Fruit fly (Drosophila melanogaster) whole organism, embryonic: ENCODE results near the gene Ptpmeg2.

ENCODE experiments used
- BtbVII ChIP-seq: fragments of 200-800 bp; sonication (Bioruptor generic); optimal IDR thresholded peaks from 3 replicates; lab custom pipeline; 2017; ENCODE audit warnings: missing biosample characterization, mild to moderate bottlenecking, missing genetic modification characterization
- CG10565 ChIP-seq: fragments of 200-800 bp; sonication (Bioruptor generic); optimal IDR thresholded peaks from 3 replicates; lab custom pipeline; 2016; ENCODE audit warnings: missing biosample characterization, mild to moderate bottlenecking, missing genetic modification characterization
- CG11504 ChIP-seq: fragments of 200-800 bp; sonication (Bioruptor generic); optimal IDR thresholded peaks from 3 replicates; lab custom pipeline; 2019; ENCODE audit warnings: missing biosample characterization, mild to moderate bottlenecking, missing genetic modification characterization, moderate library complexity
- CG11560 ChIP-seq: fragments of 200-800 bp; sonication (Bioruptor generic); IDR thresholded peaks from 3 replicates; pipeline ENCODE4 v1.3.6; 2022; ENCODE audit warnings: missing biosample characterization, missing genetic modification characterization
- CG16813 ChIP-seq: fragments of 200-800 bp; sonication (Bioruptor generic); IDR thresholded peaks from 3 replicates; pipeline ENCODE4 v1.3.6; 2022; ENCODE audit warnings: missing biosample characterization, missing genetic modification characterization; ENCODE audit not compliant: partially characterized antibody
- CG16863 ChIP-seq: fragments of 200-800 bp; sonication (Bioruptor generic); optimal IDR thresholded peaks from 3 replicates; lab custom pipeline; 2016; ENCODE audit warnings: missing biosample characterization, missing genetic modification characterization
- CG1792 ChIP-seq: fragments of 200-800 bp; sonication (Bioruptor generic); optimal IDR thresholded peaks from 2 replicates; lab custom pipeline; 2016; ENCODE audit warnings: missing biosample characterization, missing genetic modification characterization
- CG2129 ChIP-seq: fragments of 200-800 bp; sonication (Bioruptor generic); IDR thresholded peaks from 2 replicates; pipeline ENCODE4 v1.3.6; 2022; ENCODE audit warnings: missing biosample characterization, missing genetic modification characterization; ENCODE audit not compliant: partially characterized antibody
- CG31365 ChIP-seq: fragments of 200-800 bp; sonication (Bioruptor generic); optimal IDR thresholded peaks from 2 replicates; lab custom pipeline; 2018; ENCODE audit warnings: missing biosample characterization, mild to moderate bottlenecking, missing genetic modification characterization
- CG3726 ChIP-seq: fragments of 200-800 bp; sonication (Bioruptor generic); IDR thresholded peaks from 3 replicates; pipeline ENCODE4, ENCODE4 v1.3.6; 2022; ENCODE audit warnings: missing biosample characterization, missing genetic modification characterization
- Camta ChIP-seq: fragments of 200-800 bp; sonication (Bioruptor generic); optimal IDR thresholded peaks from 2 replicates; lab custom pipeline; 2016; ENCODE audit warnings: missing biosample characterization, missing genetic modification characterization
- Dll ChIP-seq: fragments of 200-800 bp; sonication (Bioruptor generic); IDR thresholded peaks from 4 replicates; pipeline ENCODE4 v1.3.6; 2022; ENCODE audit warnings: missing biosample characterization, missing genetic modification characterization; ENCODE audit not compliant: partially characterized antibody
- Drgx ChIP-seq: fragments of 200-800 bp; sonication (Bioruptor generic); IDR thresholded peaks from 2 replicates; pipeline ENCODE4 v1.3.6; 2022; ENCODE audit warnings: missing biosample characterization, missing genetic modification characterization
- Eip74EF ChIP-seq, 2 experiments: fragments of 200-800 bp in 1 of 2; fragments of >200 bp in 1 of 2; sonication (Bioruptor generic) in 1 of 2; optimal IDR thresholded peaks; 2 replicates each; lab custom pipeline; 2017 to 2019; ENCODE audit warnings: missing biosample characterization in 2 of 2, missing genetic modification characterization in 2 of 2, mild to moderate bottlenecking in 1 of 2, moderate library complexity in 1 of 2
- GATAe ChIP-seq: fragments of 200-800 bp; sonication (Bioruptor generic); conservative IDR thresholded peaks from 2 replicates; pipeline ENCODE4 v1.3.6; 2022; ENCODE audit warnings: missing biosample characterization, missing genetic modification characterization
- H2.0 ChIP-seq: fragments of 200-800 bp; sonication (Bioruptor generic); IDR thresholded peaks from 2 replicates; pipeline ENCODE4 v1.3.6; 2022; ENCODE audit warnings: missing biosample characterization, missing genetic modification characterization
- HmgZ ChIP-seq: fragments of 200-800 bp; sonication (Bioruptor generic); optimal IDR thresholded peaks from 2 replicates; lab custom pipeline; 2018; ENCODE audit warnings: missing biosample characterization, mild to moderate bottlenecking, missing genetic modification characterization
- MBD-R2 ChIP-seq: fragments of 200-800 bp; sonication (Bioruptor generic); IDR thresholded peaks from 2 replicates; pipeline ENCODE4 v1.3.6; 2022; ENCODE audit warnings: missing biosample characterization, missing genetic modification characterization
- NfI ChIP-seq: fragments of 200-800 bp; sonication (Bioruptor generic); optimal IDR thresholded peaks from 3 replicates; lab custom pipeline; 2018; ENCODE audit warnings: missing biosample characterization, mild to moderate bottlenecking, missing genetic modification characterization, moderate library complexity
- Opbp ChIP-seq: fragments of 200-800 bp; sonication (Bioruptor generic); IDR thresholded peaks from 3 replicates; pipeline ENCODE4 v1.3.6; 2022; ENCODE audit warnings: missing biosample characterization, missing genetic modification characterization; ENCODE audit not compliant: partially characterized antibody
- Pdp1 ChIP-seq, 2 experiments: fragments of 200-800 bp; sonication (Bioruptor generic); optimal IDR thresholded peaks; 3 replicates each; lab custom pipeline; 2016; ENCODE audit warnings: missing biosample characterization in 2 of 2, missing genetic modification characterization in 2 of 2, mild to moderate bottlenecking in 1 of 2, moderate library complexity in 1 of 2
- Six4 ChIP-seq: fragments of 200-800 bp; sonication (Bioruptor generic); optimal IDR thresholded peaks from 2 replicates; lab custom pipeline; 2016; ENCODE audit warnings: missing biosample characterization, missing genetic modification characterization
- Sry-δ ChIP-seq: fragments of 200-800 bp; sonication (Bioruptor generic); optimal IDR thresholded peaks from 2 replicates; lab custom pipeline; 2016; ENCODE audit warnings: missing biosample characterization, missing genetic modification characterization
- Usf ChIP-seq: fragments of 200-800 bp; sonication (Bioruptor generic); optimal IDR thresholded peaks from 2 replicates; lab custom pipeline; 2017; ENCODE audit warnings: missing genotype, missing biosample characterization, missing genetic modification characterization
- ci ChIP-seq: fragments of 200-800 bp; sonication (Bioruptor generic); IDR thresholded peaks from 3 replicates; pipeline ENCODE4 v1.3.6; 2022; ENCODE audit warnings: missing biosample characterization, missing genetic modification characterization
- crc ChIP-seq: fragments of 200-800 bp; sonication (Bioruptor generic); optimal IDR thresholded peaks from 2 replicates; lab custom pipeline; 2016; ENCODE audit warnings: missing biosample characterization, missing genetic modification characterization
- crp ChIP-seq, 2 experiments: fragments of 200-800 bp; sonication (Bioruptor generic); optimal IDR thresholded peaks; 2 replicates in 1 of 2; 3 replicates in 1 of 2; lab custom pipeline; 2017; ENCODE audit warnings: missing biosample characterization in 2 of 2, missing genetic modification characterization in 2 of 2, mild to moderate bottlenecking in 1 of 2, moderate library complexity in 1 of 2
- dan ChIP-seq: fragments of 200-800 bp; sonication (Bioruptor generic); IDR thresholded peaks from 2 replicates; pipeline ENCODE4 v1.3.6; 2022; ENCODE audit warnings: missing biosample characterization, missing genetic modification characterization
- dmrt99B ChIP-seq: fragments of 200-800 bp; sonication (Bioruptor generic); optimal IDR thresholded peaks from 2 replicates; lab custom pipeline; 2018; ENCODE audit warnings: missing biosample characterization, mild to moderate bottlenecking, missing genetic modification characterization, moderate library complexity
- exex ChIP-seq: fragments of 200-800 bp; sonication (Bioruptor generic); optimal IDR thresholded peaks from 4 replicates; lab custom pipeline; 2018; ENCODE audit warnings: missing biosample characterization, mild to moderate bottlenecking, missing genetic modification characterization, moderate library complexity
- eyg ChIP-seq: fragments of 200-800 bp; sonication (Bioruptor generic); optimal IDR thresholded peaks from 3 replicates; lab custom pipeline; 2016; ENCODE audit warnings: missing biosample characterization, missing genetic modification characterization
- gcm2 ChIP-seq: fragments of 200-800 bp; sonication (Bioruptor generic); optimal IDR thresholded peaks from 2 replicates; lab custom pipeline; 2016; ENCODE audit warnings: missing biosample characterization, missing genetic modification characterization
- grn ChIP-seq: fragments of 200-800 bp; sonication (Bioruptor generic); optimal IDR thresholded peaks from 3 replicates; lab custom pipeline; 2017; ENCODE audit warnings: missing biosample characterization, missing genetic modification characterization
- ham ChIP-seq: fragments of 200-800 bp; sonication (Bioruptor generic); IDR thresholded peaks from 2 replicates; pipeline ENCODE4 v1.3.6; 2022; ENCODE audit warnings: missing biosample characterization, missing genetic modification characterization
- jumu ChIP-seq: fragments of 200-800 bp; sonication (Bioruptor generic); optimal IDR thresholded peaks from 3 replicates; lab custom pipeline; 2016; ENCODE audit warnings: missing biosample characterization, missing genetic modification characterization
- lbe ChIP-seq: fragments of 200-800 bp; sonication (Bioruptor generic); optimal IDR thresholded peaks from 2 replicates; lab custom pipeline; 2016; ENCODE audit warnings: missing biosample characterization, mild to moderate bottlenecking, missing genetic modification characterization
- pros ChIP-seq: fragments of 200-800 bp; sonication (Bioruptor generic); optimal IDR thresholded peaks from 3 replicates; lab custom pipeline; 2019; ENCODE audit warnings: missing biosample characterization, mild to moderate bottlenecking, missing genetic modification characterization, moderate library complexity
- pum ChIP-seq: fragments of 200-800 bp; sonication (Bioruptor generic); optimal IDR thresholded peaks from 2 replicates; lab custom pipeline; 2016; ENCODE audit warnings: missing biosample characterization, missing genetic modification characterization
- stwl ChIP-seq: fragments of 200-800 bp; sonication (Bioruptor generic); optimal IDR thresholded peaks from 3 replicates; lab custom pipeline; 2018; ENCODE audit warnings: missing biosample characterization, mild to moderate bottlenecking, missing genetic modification characterization, moderate library complexity
- sug ChIP-seq: fragments of 200-800 bp; optimal IDR thresholded peaks from 2 replicates; lab custom pipeline; 2019; ENCODE audit warnings: missing biosample characterization, mild to moderate bottlenecking, missing genetic modification characterization, moderate library complexity
- tna ChIP-seq: fragments of 200-800 bp; sonication (Bioruptor generic); IDR thresholded peaks from 2 replicates; pipeline ENCODE4 v1.3.6; 2022; ENCODE audit warnings: missing biosample characterization, missing genetic modification characterization; ENCODE audit not compliant: partially characterized antibody
- toy ChIP-seq: fragments of 200-800 bp; sonication (Bioruptor generic); IDR thresholded peaks from 2 replicates; pipeline ENCODE4 v1.3.6; 2022; ENCODE audit warnings: missing biosample characterization, missing genetic modification characterization
- twi ChIP-seq: fragments of 200-800 bp; optimal IDR thresholded peaks from 2 replicates; lab custom pipeline; 2019; ENCODE audit warnings: missing biosample characterization, mild to moderate bottlenecking, missing genetic modification characterization, moderate library complexity
- tx ChIP-seq: fragments of 200-800 bp; sonication (Bioruptor generic); optimal IDR thresholded peaks from 2 replicates; lab custom pipeline; 2016; ENCODE audit warnings: missing biosample characterization, missing genetic modification characterization
- unc-4 ChIP-seq: fragments of 200-800 bp; sonication (Bioruptor generic); IDR thresholded peaks from 2 replicates; pipeline ENCODE4 v1.3.6; 2022; ENCODE audit warnings: missing biosample characterization, missing genetic modification characterization; ENCODE audit not compliant: partially characterized antibody
- vvl ChIP-seq: fragments of 200-800 bp; sonication (Bioruptor generic); IDR thresholded peaks from 2 replicates; pipeline ENCODE4 v1.3.6; 2022; ENCODE audit warnings: missing biosample characterization, missing genetic modification characterization
- zfh1 ChIP-seq: fragments of 200-800 bp; sonication (Bioruptor generic); IDR thresholded peaks from 3 replicates; pipeline ENCODE4 v1.3.6; 2022; ENCODE audit warnings: missing biosample characterization, missing genetic modification characterization

Gene Ptpmeg2

dm6 chrX:9605783-9606182 lies 53.2 kb downstream of the Ptpmeg2 start, which contains the start of gene Lst8 (continued):
- TF ChIP-seq ci (no peak), lbe (GFP tag; lab: Kevin White, UChicago) (peak; percentile 8), CG16863 (no peak), Opbp (peak; percentile 71; the same call in 2 of the 3 replicates), crc (GFP tag; lab: Kevin White, UChicago) (no peak), Pdp1 (GFP tag; optimal IDR thresholded peaks at IDR 0.05; lab: Kevin White, UChicago) (peak in 1 of 2 experiments; percentile 12), Camta (no peak), eyg (GFP tag; lab: Kevin White, UChicago) (no peak), Dll (GFP tag; lab: Robert Waterston, UW) (peak; percentile 61; the same call in 3 of the 4 replicates), pum (GFP tag; lab: Kevin White, UChicago) (no peak), CG11504 (tag; lab: Kevin White, UChicago) (no peak), tna (GFP tag; lab: Robert Waterston, UW) (peak; percentile 72), unc-4 (GFP tag; lab: Robert Waterston, UW) (peak; percentile 69), MBD-R2 (GFP tag; lab: Robert Waterston, UW) (peak; percentile 70)

DNA sequence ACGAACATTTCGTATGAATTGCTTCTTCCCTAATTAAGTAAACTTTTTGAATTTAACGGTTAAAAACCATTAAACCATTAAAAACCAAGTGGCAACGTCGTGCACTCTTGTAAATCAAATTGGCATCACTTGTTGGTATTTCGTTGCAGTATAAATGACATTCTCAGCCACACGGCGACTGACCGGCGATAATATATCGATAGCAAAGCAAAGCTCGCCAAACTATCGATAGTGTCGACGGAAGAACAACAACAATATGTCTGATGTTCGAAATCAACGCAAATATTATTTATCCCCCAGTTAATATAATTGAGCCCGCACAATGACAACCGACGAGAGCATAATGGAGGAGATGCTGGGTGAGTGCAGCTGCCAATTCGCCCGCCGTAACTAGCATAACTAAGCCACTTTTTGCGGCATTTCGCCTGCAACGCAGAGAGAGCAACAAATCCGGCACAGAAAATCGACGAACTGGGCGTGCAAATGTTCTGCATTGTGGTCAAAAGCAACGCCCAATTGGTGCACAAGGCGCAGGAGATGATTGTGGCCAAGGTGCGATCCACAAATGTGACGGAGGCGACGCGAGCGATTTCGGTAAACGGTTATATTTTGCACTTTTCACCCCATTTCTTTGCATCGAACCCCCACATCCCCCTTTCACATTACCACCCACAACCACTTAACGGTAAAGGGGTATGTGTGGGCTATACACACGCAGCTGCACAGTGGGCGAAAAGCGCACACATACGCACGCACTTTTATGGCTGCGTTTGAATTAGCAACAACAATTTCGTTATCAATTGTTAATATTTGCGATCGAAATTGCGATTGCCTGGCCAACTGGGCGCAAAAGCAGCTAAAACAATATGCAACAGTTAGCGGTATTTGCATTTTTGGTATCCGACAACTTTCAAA lies 57.9 kb downstream of the Ptpmeg2 start, which contains the start of gene Gga:
Gene Gga (plus strand): TSS at position 213 of the 915 bp plus-strand sequence.
- no peak for TF ChIP-seq Drgx (GFP tag; lab: Robert Waterston, UW)
- no peak for TF ChIP-seq Usf (GFP tag; lab: Kevin White, UChicago)
- TF ChIP-seq BtbVII (GFP tag; lab: Kevin White, UChicago) = no peak
- TF ChIP-seq jumu (GFP tag; lab: Kevin White, UChicago) = no peak
- TF ChIP-seq CG11560 (tag; lab: Robert Waterston, UW) = no peak
- no peak for TF ChIP-seq CG1792 (GFP tag; lab: Kevin White, UChicago)
- TF ChIP-seq NfI = no peak
- no peak for TF ChIP-seq twi (tag; lab: Kevin White, UChicago)
- TF ChIP-seq CG16813 = peak; percentile 84
- TF ChIP-seq sug = peak; percentile 38
- 0 out of 2 replicates have a peak, but pooled peaks have one; percentile 13 for TF ChIP-seq H2.0 (GFP tag; lab: Robert Waterston, UW)
- peak; percentile 75 for TF ChIP-seq stwl (tag; lab: Kevin White, UChicago)
- no peak for TF ChIP-seq CG31365 (tag; lab: Kevin White, UChicago)
- no peak for TF ChIP-seq CG16863
- no peak for TF ChIP-seq dan
- peak; percentile 57 for TF ChIP-seq exex
- TF ChIP-seq pros (GFP tag; lab: Kevin White, UChicago) = no peak
- TF ChIP-seq Pdp1 (GFP tag; optimal IDR thresholded peaks at IDR 0.05; lab: Kevin White, UChicago) = peak in 1 of 2 experiments; percentile 3
- TF ChIP-seq CG2129 (GFP tag; lab: Robert Waterston, UW) = peak; percentile 67; the same call in 1 of the 2 replicates
- no peak for TF ChIP-seq toy
- no peak for TF ChIP-seq CG10565 (GFP tag; lab: Kevin White, UChicago)
- TF ChIP-seq Six4 (GFP tag; lab: Kevin White, UChicago) = no peak
- TF ChIP-seq CG3726 (GFP tag; lab: Robert Waterston, UW) = no peak
- no peak for TF ChIP-seq Eip74EF (GFP tag; optimal IDR thresholded peaks at IDR 0.05; lab: Kevin White, UChicago)
- TF ChIP-seq zfh1 (GFP tag; lab: Robert Waterston, UW) = no peak
- peak; percentile 33 for TF ChIP-seq grn
- no peak for TF ChIP-seq gcm2
- no peak for TF ChIP-seq ham
- peak; percentile 77 for TF ChIP-seq Sry-δ (GFP tag; lab: Kevin White, UChicago)
- TF ChIP-seq vvl (GFP tag; lab: Robert Waterston, UW) = 0 out of 2 replicates have a peak, but pooled peaks have one; percentile 8
- peak; percentile 41 for TF ChIP-seq HmgZ
- no peak for TF ChIP-seq dmrt99B
- no peak for TF ChIP-seq tx (GFP tag; lab: Kevin White, UChicago)
- TF ChIP-seq GATAe (GFP tag; lab: Robert Waterston, UW) = no peak
- TF ChIP-seq crp (GFP tag; optimal IDR thresholded peaks at IDR 0.05; lab: Kevin White, UChicago) = no peak
